Worm (Caenorhabditis elegans) whole organism, young adult: Measurements from ENCODE around the gene D2045.8.
A peak's percentile ranks its signal among the peaks of the same experiment; 100 is the strongest.

Experiments
- B0035.1 ChIP-seq: sonication (generic microtip); optimal IDR thresholded peaks from 2 replicates; lab custom pipeline; 2016; ENCODE audit warnings: missing genetic modification characterization, mild to moderate bottlenecking, missing compliant biosample characterization, missing genotype, missing genetic modification reagents
- B0336.3 ChIP-seq: fragments of 200-800 bp; sonication (Bioruptor generic); IDR thresholded peaks from 2 replicates; pipeline ENCODE4 v1.3.6; 2022; ENCODE audit warnings: missing genetic modification characterization, missing compliant biosample characterization
- C17E4.6 ChIP-seq: fragments of 200-800 bp; sonication (Bioruptor generic); IDR thresholded peaks from 2 replicates; pipeline ENCODE4 v1.3.6; 2022; ENCODE audit warnings: missing genetic modification reagents, missing genetic modification characterization, missing compliant biosample characterization
- F37B4.10 ChIP-seq: fragments of 200-800 bp; sonication (Bioruptor generic); IDR thresholded peaks from 2 replicates; pipeline ENCODE4 v1.3.6; 2022; ENCODE audit warnings: missing genetic modification characterization, missing compliant biosample characterization
- F49E8.2 ChIP-seq: sonication (generic microtip); optimal IDR thresholded peaks from 3 replicates; lab custom pipeline; 2017; ENCODE audit warnings: missing genetic modification characterization, mild to moderate bottlenecking, missing compliant biosample characterization, antibody characterized with exemption, moderate library complexity; ENCODE audit not compliant: insufficient read depth
- F55B11.4 ChIP-seq: sonication (generic microtip); optimal IDR thresholded peaks from 2 replicates; lab custom pipeline; 2016; ENCODE audit warnings: missing compliant biosample characterization, missing genetic modification characterization, borderline replicate concordance; ENCODE audit not compliant: insufficient read depth
- F57A8.1 ChIP-seq: fragments of 200-800 bp; sonication (Bioruptor generic); optimal IDR thresholded peaks from 2 replicates; lab custom pipeline; 2018; ENCODE audit warnings: mild to moderate bottlenecking, missing genetic modification characterization, moderate library complexity, missing compliant biosample characterization
- Y53G8AR.9 ChIP-seq: fragments of 200-800 bp; sonication (Bioruptor generic); conservative IDR thresholded peaks from 2 replicates; pipeline ENCODE4 v1.3.6; 2022; ENCODE audit warnings: missing genetic modification reagents, missing genetic modification characterization, missing compliant biosample characterization
- Y95B8A.8 ChIP-seq: fragments of 200-800 bp; sonication (Bioruptor generic); IDR thresholded peaks from 2 replicates; pipeline ENCODE4 v1.3.6; 2022; ENCODE audit warnings: missing genetic modification reagents, missing genetic modification characterization, missing compliant biosample characterization
- athp-1 ChIP-seq: sonication (generic microtip); optimal IDR thresholded peaks from 2 replicates; lab custom pipeline; 2017; ENCODE audit warnings: mild to moderate bottlenecking, missing genetic modification characterization, missing compliant biosample characterization
- cebp-2 ChIP-seq: fragments of 200-800 bp; sonication (Bioruptor generic); IDR thresholded peaks from 2 replicates; pipeline ENCODE4 v1.3.6; 2022; ENCODE audit warnings: missing genetic modification characterization, missing compliant biosample characterization
- ceh-100 ChIP-seq: fragments of 200-800 bp; sonication (Bioruptor generic); IDR thresholded peaks from 2 replicates; pipeline ENCODE4 v1.3.6; 2022; ENCODE audit warnings: missing genetic modification reagents, missing genetic modification characterization, missing compliant biosample characterization
- ceh-27 ChIP-seq: fragments of 200-800 bp; sonication (Bioruptor generic); optimal IDR thresholded peaks from 2 replicates; lab custom pipeline; 2018; ENCODE audit warnings: mild to moderate bottlenecking, missing genetic modification characterization, moderate library complexity, missing compliant biosample characterization
- ceh-79 ChIP-seq: sonication (generic microtip); optimal IDR thresholded peaks from 2 replicates; lab custom pipeline; 2017; ENCODE audit warnings: mild to moderate bottlenecking, missing genetic modification characterization, missing compliant biosample characterization
- ceh-91 ChIP-seq: fragments of 200-800 bp; sonication (Bioruptor generic); IDR thresholded peaks from 2 replicates; pipeline ENCODE4 v1.3.6; 2022; ENCODE audit warnings: missing genetic modification reagents, missing genetic modification characterization, missing compliant biosample characterization
- chd-7 ChIP-seq: sonication (generic microtip); optimal IDR thresholded peaks from 2 replicates; lab custom pipeline; 2016; ENCODE audit warnings: mild to moderate bottlenecking, missing genetic modification characterization, moderate library complexity, missing compliant biosample characterization
- die-1 ChIP-seq: sonication (generic microtip); optimal IDR thresholded peaks from 2 replicates; lab custom pipeline; 2016; ENCODE audit warnings: missing genotype, mild to moderate bottlenecking, missing genetic modification characterization, missing compliant biosample characterization
- dox-1 ChIP-seq: fragments of 200-800 bp; sonication (Bioruptor generic); IDR thresholded peaks from 2 replicates; pipeline ENCODE4 v1.3.6; 2022; ENCODE audit warnings: missing genetic modification reagents, missing genetic modification characterization, missing compliant biosample characterization
- egrh-3 ChIP-seq: fragments of 200-800 bp; sonication (Bioruptor generic); IDR thresholded peaks from 2 replicates; pipeline ENCODE4 v1.3.6; 2022; ENCODE audit warnings: missing genetic modification reagents, missing genetic modification characterization, missing compliant biosample characterization
- ekl-4 ChIP-seq: fragments of 200-800 bp; sonication (Bioruptor generic); IDR thresholded peaks from 2 replicates; pipeline ENCODE4 v1.3.6; 2022; ENCODE audit warnings: missing genetic modification reagents, missing genetic modification characterization, missing compliant biosample characterization
- ets-4 ChIP-seq: fragments of 200-800 bp; sonication (Bioruptor generic); optimal IDR thresholded peaks from 2 replicates; lab custom pipeline; 2018; ENCODE audit warnings: mild to moderate bottlenecking, missing genetic modification characterization, missing compliant biosample characterization
- gei-17 ChIP-seq: fragments of 200-800 bp; sonication (Bioruptor generic); optimal IDR thresholded peaks from 2 replicates; lab custom pipeline; 2018; ENCODE audit warnings: mild to moderate bottlenecking, missing genetic modification characterization, missing compliant biosample characterization
- him-1 ChIP-seq: sonication (generic microtip); optimal IDR thresholded peaks from 2 replicates; lab custom pipeline; 2016; ENCODE audit warnings: missing genotype, missing genetic modification reagents, missing genetic modification characterization, missing compliant biosample characterization
- hlh-12 ChIP-seq: sonication (generic microtip); optimal IDR thresholded peaks from 2 replicates; lab custom pipeline; 2016; ENCODE audit warnings: missing genetic modification characterization, missing compliant biosample characterization
- hlh-26 ChIP-seq: fragments of 200-800 bp; sonication (Bioruptor generic); conservative IDR thresholded peaks from 2 replicates; pipeline ENCODE4 v1.3.6; 2022; ENCODE audit warnings: missing genetic modification reagents, missing genetic modification characterization, missing compliant biosample characterization
- hrde-1 ChIP-seq: sonication (generic microtip); optimal IDR thresholded peaks from 2 replicates; lab custom pipeline; 2016; ENCODE audit warnings: missing genetic modification characterization, mild to moderate bottlenecking, missing compliant biosample characterization, moderate library complexity, missing genotype, missing genetic modification reagents, borderline replicate concordance
- hsf-1 ChIP-seq: fragments of 200-800 bp; sonication (Bioruptor generic); IDR thresholded peaks from 2 replicates; pipeline ENCODE4 v1.3.6; 2022; ENCODE audit warnings: missing genetic modification reagents, missing genetic modification characterization, missing compliant biosample characterization
- lag-1 ChIP-seq: fragments of 200-800 bp; sonication (Bioruptor generic); IDR thresholded peaks from 2 replicates; pipeline ENCODE4 v1.3.6; 2022; ENCODE audit warnings: missing genetic modification reagents, missing genetic modification characterization, missing compliant biosample characterization
- lin-54 ChIP-seq: fragments of 200-800 bp; sonication (Bioruptor generic); optimal IDR thresholded peaks from 2 replicates; lab custom pipeline; 2018; ENCODE audit warnings: mild to moderate bottlenecking, missing genetic modification characterization, missing compliant biosample characterization
- lsy-27 ChIP-seq: sonication (generic microtip); optimal IDR thresholded peaks from 2 replicates; lab custom pipeline; 2017; ENCODE audit warnings: missing genetic modification characterization, mild to moderate bottlenecking, missing compliant biosample characterization, antibody characterized with exemption, missing genotype, borderline replicate concordance; ENCODE audit not compliant: insufficient read depth
- mes-4 ChIP-seq: sonication (generic microtip); optimal IDR thresholded peaks from 2 replicates; lab custom pipeline; 2016; ENCODE audit warnings: missing genotype, missing genetic modification characterization, missing compliant biosample characterization
- nfya-1 ChIP-seq: sonication (generic microtip); optimal IDR thresholded peaks from 2 replicates; lab custom pipeline; 2017; ENCODE audit warnings: antibody characterized with exemption, missing compliant biosample characterization, missing genetic modification characterization, borderline replicate concordance; ENCODE audit not compliant: insufficient read depth
- nfyb-1 ChIP-seq: fragments of 200-800 bp; sonication (Bioruptor generic); IDR thresholded peaks from 2 replicates; pipeline ENCODE4 v1.3.6; 2022; ENCODE audit warnings: missing genetic modification reagents, missing genetic modification characterization, missing compliant biosample characterization
- nhr-120 ChIP-seq: fragments of 200-800 bp; sonication (Bioruptor generic); IDR thresholded peaks from 2 replicates; pipeline ENCODE4 v1.3.6; 2022; ENCODE audit warnings: missing genetic modification characterization, missing compliant biosample characterization
- nhr-179 ChIP-seq: sonication (generic microtip); optimal IDR thresholded peaks from 2 replicates; lab custom pipeline; 2016; ENCODE audit warnings: mild to moderate bottlenecking, missing genetic modification characterization, missing compliant biosample characterization
- nhr-80 ChIP-seq: sonication (generic microtip); optimal IDR thresholded peaks from 2 replicates; lab custom pipeline; 2016; ENCODE audit warnings: missing genetic modification characterization, missing compliant biosample characterization
- rcor-1 ChIP-seq: fragments of 200-800 bp; sonication (Bioruptor generic); IDR thresholded peaks from 2 replicates; pipeline ENCODE4 v1.3.6; 2022; ENCODE audit warnings: missing genetic modification reagents, missing genetic modification characterization, missing compliant biosample characterization
- rpc-1 ChIP-seq, 2 experiments: fragments of 150-350 bp in 1 of 2; sonication (generic microtip) in 1 of 2; optimal IDR thresholded peaks; 2 replicates each; lab custom pipeline; 2014 to 2018; ENCODE audit warnings: missing biosample characterization in 1 of 2, missing genetic modification characterization in 1 of 2, missing genetic modification reagents in 1 of 2, missing genotype in 1 of 2
- sea-2 ChIP-seq: fragments of 200-800 bp; sonication (Bioruptor generic); IDR thresholded peaks from 2 replicates; pipeline ENCODE4 v1.3.6; 2022; ENCODE audit warnings: missing genetic modification characterization, missing compliant biosample characterization
- snpc-1.3 ChIP-seq: sonication (generic microtip); optimal IDR thresholded peaks from 2 replicates; lab custom pipeline; 2017; ENCODE audit warnings: missing genetic modification characterization, mild to moderate bottlenecking, missing compliant biosample characterization, antibody characterized with exemption, moderate library complexity, missing genotype, missing genetic modification reagents; ENCODE audit not compliant: insufficient read depth
- snpc-4 ChIP-seq, 5 experiments: fragments of 150-350 bp in 1 of 5; sonication (generic microtip) in 4 of 5; optimal IDR thresholded peaks; 2 replicates each; lab custom pipeline; 2014 to 2018; ENCODE audit warnings: missing genetic modification characterization in 5 of 5, missing biosample characterization in 3 of 5, antibody characterized with exemption in 2 of 5, mild to moderate bottlenecking in 2 of 5, missing compliant biosample characterization in 2 of 5, missing genotype in 2 of 5, moderate library complexity in 2 of 5, missing genetic modification reagents in 1 of 5
- sptf-2 ChIP-seq: fragments of 200-800 bp; sonication (Bioruptor generic); optimal IDR thresholded peaks from 2 replicates; lab custom pipeline; 2018; ENCODE audit warnings: mild to moderate bottlenecking, missing genetic modification characterization, missing compliant biosample characterization
- tbp1 ChIP-seq: fragments of 200-800 bp; sonication (Bioruptor generic); optimal IDR thresholded peaks from 2 replicates; lab custom pipeline; 2018; ENCODE audit warnings: mild to moderate bottlenecking, missing genetic modification characterization, missing compliant biosample characterization
- tlf-1 ChIP-seq: fragments of 200-800 bp; sonication (Bioruptor generic); optimal IDR thresholded peaks from 2 replicates; lab custom pipeline; 2018; ENCODE audit warnings: mild to moderate bottlenecking, missing genetic modification characterization, missing compliant biosample characterization
- xnd-1 ChIP-seq: sonication (generic microtip); optimal IDR thresholded peaks from 2 replicates; lab custom pipeline; 2016; ENCODE audit warnings: missing genotype, missing genetic modification reagents, missing genetic modification characterization, missing compliant biosample characterization
- zim-3 ChIP-seq: sonication (generic microtip); optimal IDR thresholded peaks from 2 replicates; lab custom pipeline; 2017; ENCODE audit warnings: mild to moderate bottlenecking, missing genetic modification characterization, moderate library complexity, missing compliant biosample characterization
- ztf-25 ChIP-seq: fragments of 200-800 bp; sonication (Bioruptor generic); IDR thresholded peaks from 2 replicates; pipeline ENCODE4 v1.3.6; 2022; ENCODE audit warnings: missing genetic modification reagents, missing genetic modification characterization, missing compliant biosample characterization
- ztf-26 ChIP-seq: sonication (generic microtip); optimal IDR thresholded peaks from 2 replicates; lab custom pipeline; 2017; ENCODE audit warnings: missing genetic modification characterization, missing compliant biosample characterization

Gene D2045.8

DNA sequence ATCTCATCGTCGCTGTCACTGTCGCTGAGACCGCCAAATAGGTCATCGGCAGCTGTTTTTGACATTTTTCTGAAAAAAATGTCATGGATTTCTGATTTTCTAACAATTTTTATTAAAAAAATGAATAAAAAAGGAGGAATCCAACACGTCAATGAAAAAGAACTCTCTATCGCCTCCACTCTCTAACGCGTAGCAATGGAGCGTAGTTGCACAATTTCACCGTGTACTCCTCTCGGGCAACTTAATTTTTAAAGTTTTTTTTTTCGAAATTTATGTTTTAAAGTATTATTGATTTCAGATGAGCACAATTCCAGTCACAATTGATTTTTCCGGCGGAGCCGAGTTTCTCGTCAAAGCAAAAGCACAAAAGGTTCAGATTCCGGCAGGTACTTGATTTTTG is 23.1 kb downstream of the D2045.8 start, which contains the start of the genes taf-11.3 and urm-1 (continued):
- TF ChIP-seq hlh-12 (tag; lab: Kevin White, UChicago) (no peak), C17E4.6 (GFP tag; lab: Robert Waterston, UW) (no peak), nhr-179 (tag; lab: Kevin White, UChicago) (no peak), snpc-4 (GFP tag; optimal IDR thresholded peaks at IDR 0.05; lab: Kevin White, UChicago) (no peak), snpc-4 (tag; optimal IDR thresholded peaks at IDR 0.05; lab: Kevin White, UChicago) (peak in 2 of 4 experiments; percentile 11 to 69), ceh-79 (tag; lab: Kevin White, UChicago) (no peak), hlh-26 (GFP tag; lab: Robert Waterston, UW) (no peak), ztf-26 (no peak), rcor-1 (GFP tag; lab: Robert Waterston, UW) (peak; percentile 58), B0336.3 (GFP tag; lab: Robert Waterston, UW) (no peak), chd-7 (tag; lab: Kevin White, UChicago) (no peak), hsf-1 (no peak), him-1 (tag; lab: Kevin White, UChicago) (no peak), ztf-25 (GFP tag; lab: Robert Waterston, UW) (no peak), Y95B8A.8 (GFP tag; lab: Robert Waterston, UW) (no peak), ets-4 (no peak), die-1 (tag; lab: Kevin White, UChicago) (no peak), F49E8.2 (tag; lab: Kevin White, UChicago) (no peak), dox-1 (GFP tag; lab: Robert Waterston, UW) (no peak; the same call in 1 of the 2 replicates), egrh-3 (GFP tag; lab: Robert Waterston, UW) (no peak), ceh-91 (GFP tag; lab: Robert Waterston, UW) (no peak), nhr-80 (tag; lab: Kevin White, UChicago) (no peak), athp-1 (tag; lab: Kevin White, UChicago) (no peak), F37B4.10 (no peak), ekl-4 (GFP tag; lab: Robert Waterston, UW) (no peak), nhr-120 (GFP tag; lab: Robert Waterston, UW) (no peak), xnd-1 (no peak), lag-1 (GFP tag; lab: Robert Waterston, UW) (no peak), hrde-1 (no peak), lin-54 (GFP tag; lab: Kevin White, UChicago) (peak; percentile 49), F55B11.4 (tag; lab: Kevin White, UChicago) (no peak), tlf-1 (GFP tag; lab: Kevin White, UChicago) (no peak), nfyb-1 (no peak), sptf-2 (GFP tag; lab: Kevin White, UChicago) (no peak), gei-17 (no peak), rpc-1 (optimal IDR thresholded peaks at IDR 0.05; lab: Kevin White, UChicago) (no peak), rpc-1 (tag; optimal IDR thresholded peaks at IDR 0.05; lab: Kevin White, UChicago) (no peak), tbp1 (GFP tag; lab: Kevin White, UChicago) (peak; percentile 35), mes-4 (no peak), sea-2 (GFP tag; lab: Robert Waterston, UW) (no peak), cebp-2 (GFP tag; lab: Robert Waterston, UW) (no peak), nfya-1 (tag; lab: Kevin White, UChicago) (no peak), ceh-27 (GFP tag; lab: Kevin White, UChicago) (no peak), F57A8.1 (GFP tag; lab: Kevin White, UChicago) (no peak), Y53G8AR.9 (GFP tag; lab: Robert Waterston, UW) (no peak), snpc-1.3 (tag; lab: Kevin White, UChicago) (peak; percentile 15), lsy-27 (no peak), B0035.1 (tag; lab: Kevin White, UChicago) (no peak), zim-3 (tag; lab: Kevin White, UChicago) (no peak), ceh-100 (peak; percentile 31; the same call in 1 of the 2 replicates)
